Worm (Caenorhabditis elegans) whole organism, L1 larva: ENCODE data around the gene C23G10.5.

Source experiments
- C16A3.4 ChIP-seq: fragments of 150-350 bp; optimal IDR thresholded peaks from 2 replicates; lab custom pipeline; 2014; ENCODE audit warnings: missing biosample characterization, missing genetic modification characterization
- F16B12.6 ChIP-seq: fragments of 150-350 bp; optimal IDR thresholded peaks from 2 replicates; lab custom pipeline; 2014; ENCODE audit warnings: missing biosample characterization, missing genetic modification characterization
- Y116A8C.19 ChIP-seq: sonication (generic microtip); optimal IDR thresholded peaks from 2 replicates; lab custom pipeline; 2016; ENCODE audit warnings: missing compliant biosample characterization, missing genetic modification characterization, borderline replicate concordance
- blmp-1 ChIP-seq: fragments of 150-350 bp; optimal IDR thresholded peaks from 2 replicates; lab custom pipeline; 2014; ENCODE audit warnings: missing biosample characterization, missing genetic modification characterization
- ceh-88 ChIP-seq: fragments of 200-800 bp; sonication (Bioruptor generic); IDR thresholded peaks from 2 replicates; pipeline ENCODE4 v1.3.6; 2022; ENCODE audit warnings: missing genetic modification characterization, missing compliant biosample characterization
- ces-1 ChIP-seq: fragments of 150-350 bp; optimal IDR thresholded peaks from 2 replicates; lab custom pipeline; 2014; ENCODE audit warnings: missing biosample characterization, missing genetic modification reagents, missing genetic modification characterization
- dsc-1 ChIP-seq: sonication (generic microtip); optimal IDR thresholded peaks from 2 replicates; lab custom pipeline; 2016; ENCODE audit warnings: mild to moderate bottlenecking, missing genetic modification characterization, missing compliant biosample characterization
- efl-3 ChIP-seq: fragments of 200-800 bp; sonication (Bioruptor generic); optimal IDR thresholded peaks from 2 replicates; lab custom pipeline; 2018; ENCODE audit warnings: mild to moderate bottlenecking, missing genetic modification characterization, missing compliant biosample characterization
- elt-2 ChIP-seq: sonication (generic microtip); optimal IDR thresholded peaks from 2 replicates; lab custom pipeline; 2016; ENCODE audit warnings: missing genetic modification characterization, mild to moderate bottlenecking, inconsistent platforms, missing compliant biosample characterization, missing genetic modification reagents
- elt-3 ChIP-seq, 6 experiments: fragments of 150-350 bp in 1 of 6; sonication (generic microtip); optimal IDR thresholded peaks; 2 replicates each; lab custom pipeline; 2017 to 2018; ENCODE audit warnings: missing biosample characterization in 6 of 6, missing genetic modification characterization in 6 of 6, inconsistent platforms in 1 of 6
- fkh-4 ChIP-seq: sonication (generic microtip); optimal IDR thresholded peaks from 2 replicates; lab custom pipeline; 2016; ENCODE audit warnings: missing compliant biosample characterization, missing genetic modification characterization, borderline replicate concordance
- fkh-8 ChIP-seq: sonication (generic microtip); optimal IDR thresholded peaks from 2 replicates; lab custom pipeline; 2016; ENCODE audit warnings: mild to moderate bottlenecking, missing genetic modification characterization, missing compliant biosample characterization
- fos-1 ChIP-seq: fragments of 150-350 bp; optimal IDR thresholded peaks from 2 replicates; lab custom pipeline; 2014; ENCODE audit warnings: missing biosample characterization, missing genetic modification characterization
- hlh-4 ChIP-seq: sonication (generic microtip); optimal IDR thresholded peaks from 2 replicates; lab custom pipeline; 2016; ENCODE audit warnings: mild to moderate bottlenecking, missing genetic modification characterization, missing compliant biosample characterization
- hpl-2 ChIP-seq: fragments of 150-350 bp; optimal IDR thresholded peaks from 2 replicates; lab custom pipeline; 2014; ENCODE audit warnings: missing biosample characterization, missing genetic modification reagents, missing genetic modification characterization
- jun-1 ChIP-seq: fragments of 150-350 bp; optimal IDR thresholded peaks from 2 replicates; lab custom pipeline; 2014; ENCODE audit warnings: missing biosample characterization, missing genetic modification reagents, missing genetic modification characterization
- lin-15B ChIP-seq: fragments of 150-350 bp; sonication (generic microtip); optimal IDR thresholded peaks from 3 replicates; lab custom pipeline; 2014; ENCODE audit warnings: missing biosample characterization, missing genetic modification characterization
- lin-39 ChIP-seq: fragments of 150-350 bp; optimal IDR thresholded peaks from 2 replicates; lab custom pipeline; 2014; ENCODE audit warnings: missing biosample characterization, missing genetic modification reagents, missing genetic modification characterization
- lsy-2 ChIP-seq, 2 experiments: fragments of 150-350 bp; optimal IDR thresholded peaks; 2 replicates each; lab custom pipeline; 2014; ENCODE audit warnings: missing biosample characterization in 2 of 2, missing genetic modification characterization in 2 of 2
- mab-9 ChIP-seq: fragments of 200-800 bp; sonication (Bioruptor generic); IDR thresholded peaks from 2 replicates; pipeline ENCODE4 v1.3.6; 2022; ENCODE audit warnings: missing genetic modification reagents, missing genetic modification characterization, missing compliant biosample characterization
- mdl-1 ChIP-seq, 2 experiments: fragments of 150-350 bp; optimal IDR thresholded peaks; 2 replicates each; lab custom pipeline; 2014 to 2017; ENCODE audit warnings: missing biosample characterization in 2 of 2, missing genetic modification characterization in 2 of 2, inconsistent platforms in 1 of 2
- mep-1 ChIP-seq: fragments of 150-350 bp; optimal IDR thresholded peaks from 2 replicates; lab custom pipeline; 2014; ENCODE audit warnings: missing biosample characterization, missing genetic modification characterization
- nhr-11 ChIP-seq: fragments of 150-350 bp; optimal IDR thresholded peaks from 2 replicates; lab custom pipeline; 2014; ENCODE audit warnings: missing biosample characterization, missing genetic modification characterization
- nhr-12 ChIP-seq: sonication (generic microtip); optimal IDR thresholded peaks from 2 replicates; lab custom pipeline; 2017; ENCODE audit warnings: missing biosample characterization, missing genetic modification characterization
- nhr-20 ChIP-seq: sonication (generic microtip); optimal IDR thresholded peaks from 2 replicates; lab custom pipeline; 2016; ENCODE audit warnings: mild to moderate bottlenecking, missing genetic modification characterization, missing compliant biosample characterization
- nhr-237 ChIP-seq: fragments of 150-350 bp; optimal IDR thresholded peaks from 2 replicates; lab custom pipeline; 2014; ENCODE audit warnings: missing biosample characterization, missing genetic modification characterization
- nhr-47 ChIP-seq: sonication (generic microtip); optimal IDR thresholded peaks from 2 replicates; lab custom pipeline; 2016; ENCODE audit warnings: mild to moderate bottlenecking, missing genetic modification characterization, moderate library complexity, missing compliant biosample characterization
- nhr-71 ChIP-seq: sonication (generic microtip); optimal IDR thresholded peaks from 2 replicates; lab custom pipeline; 2016; ENCODE audit warnings: mild to moderate bottlenecking, missing genetic modification characterization, moderate library complexity, missing compliant biosample characterization
- nhr-90 ChIP-seq: sonication (generic microtip); optimal IDR thresholded peaks from 2 replicates; lab custom pipeline; 2016; ENCODE audit warnings: mild to moderate bottlenecking, missing genetic modification characterization, missing compliant biosample characterization; ENCODE audit not compliant: poor library complexity
- pag-3 ChIP-seq: sonication (generic microtip); optimal IDR thresholded peaks from 2 replicates; lab custom pipeline; 2017; ENCODE audit warnings: missing genetic modification characterization, mild to moderate bottlenecking, missing compliant biosample characterization, antibody characterized with exemption, borderline replicate concordance; ENCODE audit not compliant: insufficient read depth
- pax-3 ChIP-seq: fragments of 200-800 bp; sonication (Bioruptor generic); optimal IDR thresholded peaks from 2 replicates; lab custom pipeline; 2018; ENCODE audit warnings: mild to moderate bottlenecking, missing genetic modification characterization, moderate library complexity, missing compliant biosample characterization
- rnt-1 ChIP-seq: sonication (generic microtip); optimal IDR thresholded peaks from 2 replicates; lab custom pipeline; 2016; ENCODE audit warnings: mild to moderate bottlenecking, missing genetic modification characterization, moderate library complexity, missing compliant biosample characterization
- snpc-4 ChIP-seq: fragments of 150-350 bp; optimal IDR thresholded peaks from 2 replicates; lab custom pipeline; 2014; ENCODE audit warnings: missing biosample characterization, missing genetic modification characterization
- snu-23 ChIP-seq: sonication (generic microtip); optimal IDR thresholded peaks from 2 replicates; lab custom pipeline; 2016; ENCODE audit warnings: missing genetic modification characterization, missing compliant biosample characterization
- sup-37 ChIP-seq: fragments of 200-800 bp; sonication (Bioruptor generic); optimal IDR thresholded peaks from 2 replicates; lab custom pipeline; 2018; ENCODE audit warnings: mild to moderate bottlenecking, missing genetic modification characterization, missing compliant biosample characterization
- tlp-1 ChIP-seq: fragments of 150-350 bp; optimal IDR thresholded peaks from 2 replicates; lab custom pipeline; 2014; ENCODE audit warnings: missing biosample characterization, missing genetic modification characterization
- unc-30 ChIP-seq: sonication (generic microtip); optimal IDR thresholded peaks from 2 replicates; lab custom pipeline; 2017; ENCODE audit warnings: missing biosample characterization, missing genetic modification characterization
- unc-62 ChIP-seq: fragments of 150-350 bp; optimal IDR thresholded peaks from 2 replicates; lab custom pipeline; 2014; ENCODE audit warnings: missing biosample characterization, missing genetic modification reagents, missing genetic modification characterization
- unc-86 ChIP-seq: sonication (generic microtip); optimal IDR thresholded peaks from 2 replicates; lab custom pipeline; 2016; ENCODE audit warnings: missing genetic modification characterization, missing compliant biosample characterization
- zip-4 ChIP-seq: fragments of 200-800 bp; sonication (Bioruptor generic); optimal IDR thresholded peaks from 2 replicates; lab custom pipeline; 2018; ENCODE audit warnings: mild to moderate bottlenecking, missing genetic modification characterization, moderate library complexity, missing compliant biosample characterization

C23G10.5 gene

ce11 chrIII:6207881-6208280 is 17.0 kb downstream of the C23G10.5 start, which contains the start of gene C23G10.2 (continued):
- TF ChIP-seq F16B12.6, result no peak
- TF ChIP-seq, all 84 proteins: peak for 3

ce11 chrIII:6208984-6209383 is 18.1 kb downstream of the C23G10.5 start, which contains the start of gene C23G10.1:
Gene C23G10.1 (plus strand): TSS chrIII:6209284.
- no peak for TF ChIP-seq unc-62 (GFP tag; lab: Kevin White, UChicago)
- no peak for TF ChIP-seq F16B12.6

ce11 chrIII:6210215-6210822 is 19.4 kb downstream of the C23G10.5 start:
- TF ChIP-seq sup-37 (no peak), hlh-4 (tag; lab: Kevin White, UChicago) (no peak), rnt-1 (no peak), unc-86 (tag; lab: Kevin White, UChicago) (no peak), F16B12.6 (no peak), snpc-4 (tag; lab: Kevin White, UChicago) (peak; percentile 46), C16A3.4 (no peak)

ce11 chrIII:6213915-6214314 is 23.0 kb downstream of the C23G10.5 start, which contains the start of gene C23G10.10:
Gene C23G10.10 (minus strand): TSS chrIII:6214015.
- TF ChIP-seq nhr-71 (tag; lab: Kevin White, UChicago) (no peak), nhr-90 (tag; lab: Kevin White, UChicago) (no peak), nhr-237 (tag; lab: Kevin White, UChicago) (no peak), nhr-12 (tag; lab: Kevin White, UChicago) (no peak), elt-2 (tag; lab: Kevin White, UChicago) (no peak), fkh-8 (peak; percentile 34)

- TF ChIP-seq nhr-71 (tag; lab: Kevin White, UChicago) (no peak), lin-15B (tag; lab: Kevin White, UChicago) (no peak), C16A3.4 (no peak), mab-9 (no peak), mdl-1 (tag; optimal IDR thresholded peaks at IDR 0.05; lab: Kevin White, UChicago) (peak in 1 of 2 experiments; percentile 16), elt-3 (tag; optimal IDR thresholded peaks at IDR 0.05; lab: Kevin White, UChicago) (peak in 1 of 6 experiments; percentile 25), lsy-2 (tag; optimal IDR thresholded peaks at IDR 0.05; lab: Kevin White, UChicago) (peak in 1 of 2 experiments; percentile 12), pax-3 (no peak), blmp-1 (tag; lab: Kevin White, UChicago) (peak; percentile 57), nhr-47 (tag; lab: Kevin White, UChicago) (no peak), ces-1 (GFP tag; lab: Kevin White, UChicago) (no peak)
Observed at ce11 chrIII:6215476-6215875, 24.6 kb downstream of the C23G10.5 start, which contains the start of gene C23G10.11. Gene C23G10.11 (minus strand): TSS chrIII:6215576.

ce11 chrIII:6215943-6216342 is 25.0 kb downstream of the C23G10.5 start:
- TF ChIP-seq hlh-4 (tag; lab: Kevin White, UChicago) (no peak), Y116A8C.19 (no peak), ces-1 (GFP tag; lab: Kevin White, UChicago) (no peak), F16B12.6 (no peak), unc-30 (tag; lab: Kevin White, UChicago) (no peak), hpl-2 (GFP tag; lab: Kevin White, UChicago) (no peak), lin-39 (tag; lab: Kevin White, UChicago) (no peak), mep-1 (no peak), fkh-4 (tag; lab: Kevin White, UChicago) (no peak), nhr-20 (peak; percentile 12), fos-1 (no peak), nhr-12 (tag; lab: Kevin White, UChicago) (no peak), nhr-11 (tag; lab: Kevin White, UChicago) (no peak), lin-15B (tag; lab: Kevin White, UChicago) (no peak), tlp-1 (no peak), ceh-88 (GFP tag; lab: Robert Waterston, UW) (no peak), dsc-1 (tag; lab: Kevin White, UChicago) (no peak), efl-3 (no peak), lsy-2 (tag; optimal IDR thresholded peaks at IDR 0.05; lab: Kevin White, UChicago) (peak in 1 of 2 experiments; percentile 34), snu-23 (GFP tag; lab: Kevin White, UChicago) (no peak), pag-3 (tag; lab: Kevin White, UChicago) (no peak), nhr-90 (tag; lab: Kevin White, UChicago) (no peak), jun-1 (tag; lab: Kevin White, UChicago) (no peak), zip-4 (GFP tag; lab: Kevin White, UChicago) (no peak), blmp-1 (tag; lab: Kevin White, UChicago) (peak; percentile 76), elt-3 (tag; optimal IDR thresholded peaks at IDR 0.05; lab: Kevin White, UChicago) (peak in 1 of 6 experiments; percentile 72)
